3 worm cellular contexts compared by ENCODE assay signal in the genomic region with DNA sequence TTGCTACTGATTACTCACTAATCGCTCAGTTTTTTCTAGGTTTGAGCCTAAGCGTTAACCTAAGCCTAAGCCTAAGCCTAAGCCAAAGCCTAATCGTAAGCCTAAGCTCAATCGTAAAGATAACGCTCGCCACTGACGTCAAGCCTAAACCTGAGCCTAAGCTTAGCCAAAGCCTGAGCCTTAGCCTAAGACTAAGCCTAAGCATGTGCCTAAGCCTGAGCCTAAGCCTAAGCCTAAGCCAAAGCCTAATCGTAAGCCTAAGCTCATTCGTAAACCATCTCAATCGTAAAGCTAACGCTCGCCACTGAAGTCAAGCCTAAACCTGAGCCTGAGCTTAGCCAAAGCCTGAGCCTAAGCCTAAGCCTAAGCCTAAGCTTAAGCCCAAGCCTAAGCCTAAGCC.
A peak's percentile ranks its signal among the peaks of the same experiment; 100 is the strongest.
TF ChIP-seq lines count a peak whose summit lies in the region.

No protein-coding gene starts in this region.

TF ChIP-seq in whole organism, early embryonic, 17 proteins besides CTCF, POLR2A, EP300 and RAD21:
- TF ChIP-seq ceh-36 (tag; optimal IDR thresholded peaks at IDR 0.05; lab: Kevin White, UChicago) (peak; percentile 72), tbx-37 (GFP tag; conservative IDR thresholded peaks at IDR 0.05; lab: Robert Waterston, UW) (no peak), ceh-13 (GFP tag; optimal IDR thresholded peaks at IDR 0.05; lab: Kevin White, UChicago) (no peak)

TF ChIP-seq in whole organism, late embryonic, 69 proteins besides CTCF, POLR2A, EP300 and RAD21:
- TF ChIP-seq C38D4.7 (GFP tag; optimal IDR thresholded peaks at IDR 0.05; lab: Kevin White, UChicago) (no peak), elt-4 (tag; optimal IDR thresholded peaks at IDR 0.05; lab: Kevin White, UChicago) (no peak), dve-1 (tag; optimal IDR thresholded peaks at IDR 0.05; lab: Kevin White, UChicago) (peak; percentile 59)

TF ChIP-seq in whole organism, mixed stage, embryonic, 35 proteins besides CTCF, POLR2A, EP300 and RAD21:
- TF ChIP-seq snpc-4 (tag; optimal IDR thresholded peaks at IDR 0.05; lab: Kevin White, UChicago): no peak
- peak; percentile 40 for TF ChIP-seq ham-2 (GFP tag; optimal IDR thresholded peaks at IDR 0.05; lab: Kevin White, UChicago)
